Worm (Caenorhabditis elegans) whole organism, L2 larva: ENCODE results near the gene spat-1.

ENCODE experiments used
- lin-39 ChIP-seq: fragments of 150-350 bp; optimal IDR thresholded peaks from 2 replicates; lab custom pipeline; 2014; ENCODE audit warnings: missing biosample characterization, missing genetic modification reagents, missing genetic modification characterization
- lsy-2 ChIP-seq, 2 experiments: fragments of 150-350 bp in 1 of 2; sonication (generic microtip) in 1 of 2; optimal IDR thresholded peaks; 2 replicates each; lab custom pipeline; 2014 to 2017; ENCODE audit warnings: missing biosample characterization in 2 of 2, missing genetic modification characterization in 2 of 2
- nhr-25 ChIP-seq: fragments of 150-350 bp; sonication (generic microtip); optimal IDR thresholded peaks from 3 replicates; lab custom pipeline; 2014; ENCODE audit warnings: missing biosample characterization, missing genetic modification characterization
- snpc-4 ChIP-seq: fragments of 150-350 bp; optimal IDR thresholded peaks from 2 replicates; lab custom pipeline; 2014; ENCODE audit warnings: missing biosample characterization, missing genetic modification characterization
- unc-39 ChIP-seq: fragments of 150-350 bp; optimal IDR thresholded peaks from 2 replicates; lab custom pipeline; 2014; ENCODE audit warnings: missing biosample characterization, missing genetic modification characterization
- ztf-11 ChIP-seq: sonication (generic microtip); optimal IDR thresholded peaks from 2 replicates; lab custom pipeline; 2017; ENCODE audit warnings: missing biosample characterization, missing genetic modification characterization

DNA sequence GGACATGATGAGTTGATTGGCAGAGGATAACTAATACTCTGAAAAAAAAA lies 34.3 kb upstream of the spat-1 start, which contains the start of gene cysl-2:
- no peak for TF ChIP-seq lin-39 (tag; lab: Kevin White, UChicago)
- no peak for TF ChIP-seq snpc-4 (tag; lab: Kevin White, UChicago)
- TF ChIP-seq nhr-25 (tag; lab: Kevin White, UChicago): no peak
- no peak for TF ChIP-seq ztf-11 (tag; lab: Kevin White, UChicago)
- TF ChIP-seq unc-39: no peak
- no peak for TF ChIP-seq lsy-2 (tag; optimal IDR thresholded peaks at IDR 0.05; lab: Kevin White, UChicago)
